Worm (Caenorhabditis elegans): ENCODE results near the gene rps-13.

The rps-13 gene

ce11 chrIII:6334364-6334763, 40.4 kb downstream of the rps-13 start (continued):
- TF ChIP-seq Y53G8AR.9 (GFP tag; conservative IDR thresholded peaks at IDR 0.05) (no peak), athp-1 (tag; optimal IDR thresholded peaks at IDR 0.05) (no peak), zfh-2 (GFP tag; conservative IDR thresholded peaks at IDR 0.05) (no peak)

- TF ChIP-seq ekl-4 (GFP tag; IDR thresholded peaks at IDR 0.05), result no peak
- TF ChIP-seq Y53F4B.3 (GFP tag; IDR thresholded peaks at IDR 0.05), result no peak
- no peak for TF ChIP-seq egrh-3 (GFP tag; IDR thresholded peaks at IDR 0.05)
- no peak for TF ChIP-seq lin-40 (tag; optimal IDR thresholded peaks at IDR 0.05)
- TF ChIP-seq zfh-2 (GFP tag; conservative IDR thresholded peaks at IDR 0.05), result no peak
- TF ChIP-seq F57A8.1 (GFP tag; optimal IDR thresholded peaks at IDR 0.05), result no peak
- no peak for TF ChIP-seq unc-130 (GFP tag; optimal IDR thresholded peaks at IDR 0.05)
- no peak for TF ChIP-seq let-607 (tag; optimal IDR thresholded peaks at IDR 0.05)
- TF ChIP-seq aptf-2 (GFP tag; conservative IDR thresholded peaks at IDR 0.05), result no peak
- no peak for TF ChIP-seq let-526 (GFP tag; IDR thresholded peaks at IDR 0.05)
- no peak for TF ChIP-seq somi-1 (GFP tag; optimal IDR thresholded peaks at IDR 0.05)
- TF ChIP-seq zim-3 (tag; optimal IDR thresholded peaks at IDR 0.05), result no peak
- no peak for TF ChIP-seq K11D2.4 (GFP tag; IDR thresholded peaks at IDR 0.05)
- no peak for TF ChIP-seq atf-7 (tag; optimal IDR thresholded peaks at IDR 0.05)
- TF ChIP-seq F55B11.4 (tag; optimal IDR thresholded peaks at IDR 0.05; ENCODE audit: borderline replicate concordance, insufficient read depth), result no peak
Observed at ce11 chrIII:6331211-6331782, 43.5 kb downstream of the rps-13 start, which contains the start of gene C56G2.4. Gene C56G2.4, plus strand, starts transcription at chrIII:6331732.

ce11 chrIII:6324139-6324538, 50.7 kb downstream of the rps-13 start, which contains the start of gene C56G2.5:
Gene C56G2.5, minus strand, starts transcription at chrIII:6324239.
- TF ChIP-seq athp-1 (tag; optimal IDR thresholded peaks at IDR 0.05), result no peak
- TF ChIP-seq bed-1 (GFP tag; IDR thresholded peaks at IDR 0.05), result no peak
- no peak for TF ChIP-seq F10E7.11 (tag; optimal IDR thresholded peaks at IDR 0.05)

Data from whole organism, young adult.